Fruit fly (Drosophila melanogaster): ENCODE measurements around the gene CG43725.

The CG43725 gene

dm6 chr2L:11037583-11038517 is 37.5 kb upstream of the CG43725 start (continued):
- TF ChIP-seq CG13287 (GFP tag; IDR thresholded peaks at IDR 0.05; ENCODE audit: partially characterized antibody) (no peak), NK7.1 (GFP tag; optimal IDR thresholded peaks at IDR 0.05) (no peak), dmrt11E (tag; optimal IDR thresholded peaks at IDR 0.05) (peak; percentile 73), Mad (GFP tag; optimal IDR thresholded peaks at IDR 0.05) (peak; percentile 28), Opbp (GFP tag; IDR thresholded peaks at IDR 0.05; ENCODE audit: partially characterized antibody) (no peak), CG30431 (GFP tag; optimal IDR thresholded peaks at IDR 0.05) (no peak), CG10979 (tag; optimal IDR thresholded peaks at IDR 0.05) (peak; percentile 74), Doc3 (GFP tag; IDR thresholded peaks at IDR 0.05; ENCODE audit: partially characterized antibody) (no peak), Max (GFP tag; optimal IDR thresholded peaks at IDR 0.05) (no peak), Meics (GFP tag; optimal IDR thresholded peaks at IDR 0.05) (peak; percentile 52), Ptx1 (GFP tag; IDR thresholded peaks at IDR 0.05) (peak; percentile 72), sim (GFP tag; IDR thresholded peaks at IDR 0.05) (0 out of 2 replicates have a peak, but pooled peaks have one; percentile 18), CG2202 (tag; optimal IDR thresholded peaks at IDR 0.05) (peak; percentile 46), ro (GFP tag; IDR thresholded peaks at IDR 0.05) (no peak), CG14014 (GFP tag; IDR thresholded peaks at IDR 0.05) (peak; percentile 36; the same call in 1 of the 2 replicates), croc (GFP tag; conservative IDR thresholded peaks at IDR 0.05) (peak; percentile 27; the same call in 2 of the 3 replicates), CG3838 (GFP tag; optimal IDR thresholded peaks at IDR 0.05) (peak; percentile 12), z (GFP tag; IDR thresholded peaks at IDR 0.05) (peak; percentile 67; the same call in 2 of the 3 replicates), gsb (GFP tag; IDR thresholded peaks at IDR 0.05) (no peak), crc (GFP tag; optimal IDR thresholded peaks at IDR 0.05) (no peak), CG9817 (tag; optimal IDR thresholded peaks at IDR 0.05) (peak; percentile 17), odd (GFP tag; optimal IDR thresholded peaks at IDR 0.05) (peak; percentile 2), sens-2 (GFP tag; IDR thresholded peaks at IDR 0.05) (no peak), CG13424 (tag; optimal IDR thresholded peaks at IDR 0.05) (peak; percentile 63), Asciz (GFP tag; optimal IDR thresholded peaks at IDR 0.05) (peak; percentile 41), ap (GFP tag; IDR thresholded peaks at IDR 0.05) (no peak), Ravus (GFP tag; IDR thresholded peaks at IDR 0.05) (no peak; the same call in 1 of the 2 replicates), D19A (tag; optimal IDR thresholded peaks at IDR 0.05) (peak; percentile 64), dmrt99B (tag; optimal IDR thresholded peaks at IDR 0.05) (peak; percentile 50), dan (GFP tag; IDR thresholded peaks at IDR 0.05) (no peak), nmo (GFP tag; optimal IDR thresholded peaks at IDR 0.05) (peak; percentile 49), Side (GFP tag; optimal IDR thresholded peaks at IDR 0.05) (peak; percentile 27), CG12391 (tag; optimal IDR thresholded peaks at IDR 0.05) (peak; percentile 78), CG7963 (GFP tag; IDR thresholded peaks at IDR 0.05; ENCODE audit: partially characterized antibody) (no peak), tna (GFP tag; IDR thresholded peaks at IDR 0.05; ENCODE audit: partially characterized antibody) (no peak), wdn (GFP tag; IDR thresholded peaks at IDR 0.05) (no peak), so (GFP tag; IDR thresholded peaks at IDR 0.05) (0 out of 3 replicates have a peak, but pooled peaks have one; percentile 15), Mrtf (GFP tag; IDR thresholded peaks at IDR 0.05) (no peak), ranshi (GFP tag; IDR thresholded peaks at IDR 0.05) (peak; percentile 44; the same call in 1 of the 2 replicates), wek (GFP tag; optimal IDR thresholded peaks at IDR 0.05) (no peak), corto (GFP tag; optimal IDR thresholded peaks at IDR 0.05) (no peak), CG12236 (GFP tag; optimal IDR thresholded peaks at IDR 0.05) (peak; percentile 2), disco-r (GFP tag; optimal IDR thresholded peaks at IDR 0.05) (peak; percentile 44), B-H1 (GFP tag; IDR thresholded peaks at IDR 0.05) (no peak; the same call in 2 of the 3 replicates), CG4360 (GFP tag; IDR thresholded peaks at IDR 0.05) (no peak), CG31224 (GFP tag; IDR thresholded peaks at IDR 0.05) (no peak), YL-1 (GFP tag; optimal IDR thresholded peaks at IDR 0.05) (no peak), lov (optimal IDR thresholded peaks at IDR 0.05) (no peak), lov (GFP tag; IDR thresholded peaks at IDR 0.05) (no peak)
